Worm (Caenorhabditis elegans) whole organism, early embryonic: ENCODE measurements around the gene gmap-3.

Experiments
- B0310.2 ChIP-seq: sonication (generic microtip); optimal IDR thresholded peaks from 2 replicates; lab custom pipeline; 2016; ENCODE audit warnings: mild to moderate bottlenecking, missing genetic modification characterization, missing compliant biosample characterization
- ama-1 ChIP-seq: fragments of 150-350 bp; optimal IDR thresholded peaks from 2 replicates; lab custom pipeline; 2014
- hmg-4 ChIP-seq: fragments of 200-800 bp; sonication (Bioruptor generic); optimal IDR thresholded peaks from 2 replicates; lab custom pipeline; 2018; ENCODE audit warnings: mild to moderate bottlenecking, missing genetic modification characterization, missing compliant biosample characterization

ce11 chrX:12918454-12918853, 22.3 kb downstream of the gmap-3 start:
- TF ChIP-seq ama-1 (lab: Kevin White, UChicago) (no peak), hmg-4 (GFP tag; lab: Kevin White, UChicago) (no peak), B0310.2 (tag; lab: Kevin White, UChicago) (no peak)
